Fruit fly (Drosophila melanogaster) Kc167 (cell line): Measurements from ENCODE around the gene CG13126.

Source experiments
- Myc ChIP-seq: fragments of >200 bp; optimal IDR thresholded peaks from 2 replicates; lab custom pipeline; 2017; ENCODE audit warnings: missing external identifiers
- Sin3A ChIP-seq: fragments of >200 bp; optimal IDR thresholded peaks from 2 replicates; lab custom pipeline; 2018; ENCODE audit warnings: missing external identifiers
- h ChIP-seq: fragments of >200 bp; optimal IDR thresholded peaks from 3 replicates; lab custom pipeline; 2018; ENCODE audit warnings: missing external identifiers
- insv ChIP-seq: fragments of >200 bp; optimal IDR thresholded peaks from 3 replicates; lab custom pipeline; 2018; ENCODE audit warnings: missing external identifiers
- psq ChIP-seq: fragments of >200 bp; optimal IDR thresholded peaks from 2 replicates; lab custom pipeline; 2017; ENCODE audit warnings: missing external identifiers
- ttk ChIP-seq: sonication (Bioruptor generic); optimal IDR thresholded peaks from 2 replicates; lab custom pipeline; 2017; ENCODE audit warnings: missing external identifiers

The CG13126 gene

DNA sequence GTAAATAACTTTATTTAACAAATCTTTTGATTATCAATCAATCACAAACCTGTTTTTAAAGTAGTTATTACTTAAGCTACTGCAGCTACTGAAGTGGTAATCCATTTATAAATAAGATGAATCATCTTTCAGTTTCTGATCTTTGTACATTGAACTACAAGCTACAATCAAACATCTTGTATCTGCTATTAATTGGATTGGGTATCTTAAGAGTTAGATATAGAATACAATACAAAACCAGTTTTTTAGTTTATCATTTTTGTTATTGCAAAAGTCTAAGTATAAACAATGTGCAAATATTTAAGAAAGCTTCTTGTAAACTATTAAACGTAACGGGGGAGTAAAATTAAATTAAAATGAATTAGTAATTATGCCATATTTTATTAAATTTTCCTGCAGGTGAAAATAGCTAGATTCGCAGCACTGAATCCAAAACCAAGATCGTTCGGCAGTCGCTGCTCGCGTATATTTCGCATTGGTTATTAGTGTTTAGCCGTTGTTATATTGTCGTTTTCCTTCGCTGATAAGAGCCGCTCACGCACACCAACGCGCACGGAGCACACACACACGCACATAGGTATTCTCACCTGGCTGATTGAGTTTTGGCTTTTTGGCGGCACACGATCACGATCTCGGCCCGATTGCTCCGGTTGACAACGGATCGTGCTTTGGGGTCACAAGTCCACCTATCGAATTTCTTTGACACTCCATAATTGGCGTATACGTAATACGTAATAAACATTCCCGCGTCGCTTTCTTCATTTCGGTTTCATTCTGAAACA is 6.1 kb downstream of the CG13126 start:
- TF ChIP-seq ttk (lab: Kevin White, UChicago): no peak
- TF ChIP-seq Myc (lab: Kevin White, UChicago): no peak
- no peak for TF ChIP-seq Sin3A (lab: Kevin White, UChicago)
- no peak for TF ChIP-seq h (lab: Kevin White, UChicago)
- no peak for TF ChIP-seq insv (lab: Kevin White, UChicago)
- TF ChIP-seq psq (lab: Kevin White, UChicago): no peak

DNA sequence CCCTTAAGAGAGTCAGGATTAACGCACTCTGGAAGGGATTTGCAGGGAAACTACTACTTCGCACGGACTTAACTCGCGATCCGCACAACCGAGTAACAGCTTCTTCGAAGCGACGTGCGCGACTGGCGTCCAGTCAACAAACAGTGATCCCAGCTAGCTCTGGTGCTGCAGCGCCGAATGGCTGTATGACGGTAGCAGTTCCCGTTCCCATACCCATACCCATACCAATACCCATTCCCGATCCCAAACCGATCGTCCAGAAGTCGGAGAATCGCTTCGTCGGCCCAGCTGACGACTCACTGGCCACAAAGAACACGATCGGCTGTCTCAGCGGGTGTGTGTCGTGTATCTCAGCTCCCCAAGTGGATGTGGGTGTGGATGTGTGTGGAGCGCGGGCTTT is 6.7 kb downstream of the CG13126 start, which contains the start of gene CG5853:
CG5853 (minus strand) TSS at position 384 of the 400 bp plus-strand sequence.
- TF ChIP-seq h (lab: Kevin White, UChicago): no peak
- TF ChIP-seq Sin3A (lab: Kevin White, UChicago): no peak
- no peak for TF ChIP-seq insv (lab: Kevin White, UChicago)
- TF ChIP-seq psq (lab: Kevin White, UChicago): no peak
- no peak for TF ChIP-seq Myc (lab: Kevin White, UChicago)
- no peak for TF ChIP-seq ttk (lab: Kevin White, UChicago)

dm6 chr2L:9946051-9946450 is 7.9 kb downstream of the CG13126 start:
- TF ChIP-seq Myc (lab: Kevin White, UChicago): no peak
- no peak for TF ChIP-seq ttk (lab: Kevin White, UChicago)
- TF ChIP-seq psq (lab: Kevin White, UChicago): no peak
- TF ChIP-seq Sin3A (lab: Kevin White, UChicago): no peak
- TF ChIP-seq insv (lab: Kevin White, UChicago): no peak
- no peak for TF ChIP-seq h (lab: Kevin White, UChicago)

DNA sequence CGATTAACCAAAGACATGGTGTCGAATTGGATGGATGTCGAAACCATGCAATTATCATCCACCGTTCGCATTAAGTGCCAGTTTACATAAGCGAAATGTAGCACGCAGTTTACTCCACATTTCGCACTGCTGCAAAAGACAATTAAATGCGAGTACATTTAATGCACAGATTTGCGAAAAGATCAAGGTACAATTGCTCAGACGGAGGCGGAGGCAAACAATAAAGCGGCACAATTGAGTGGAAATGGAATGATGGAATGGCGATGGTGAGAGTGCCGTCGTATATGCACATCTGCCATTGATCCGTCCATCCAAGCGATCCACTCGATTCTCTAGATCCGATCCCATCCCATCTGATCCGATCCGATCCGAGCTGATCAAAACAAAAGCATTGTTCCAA is 8.9 kb downstream of the CG13126 start:
- no peak for TF ChIP-seq Myc (lab: Kevin White, UChicago)
- no peak for TF ChIP-seq insv (lab: Kevin White, UChicago)
- no peak for TF ChIP-seq psq (lab: Kevin White, UChicago)
- no peak for TF ChIP-seq Sin3A (lab: Kevin White, UChicago)
- TF ChIP-seq h (lab: Kevin White, UChicago): no peak
- no peak for TF ChIP-seq ttk (lab: Kevin White, UChicago)

dm6 chr2L:9943521-9943920 is 10.5 kb downstream of the CG13126 start:
- no peak for TF ChIP-seq ttk (lab: Kevin White, UChicago)
- TF ChIP-seq Myc (lab: Kevin White, UChicago): no peak
- TF ChIP-seq Sin3A (lab: Kevin White, UChicago): no peak
- TF ChIP-seq psq (lab: Kevin White, UChicago): no peak
- no peak for TF ChIP-seq h (lab: Kevin White, UChicago)
- no peak for TF ChIP-seq insv (lab: Kevin White, UChicago)

DNA sequence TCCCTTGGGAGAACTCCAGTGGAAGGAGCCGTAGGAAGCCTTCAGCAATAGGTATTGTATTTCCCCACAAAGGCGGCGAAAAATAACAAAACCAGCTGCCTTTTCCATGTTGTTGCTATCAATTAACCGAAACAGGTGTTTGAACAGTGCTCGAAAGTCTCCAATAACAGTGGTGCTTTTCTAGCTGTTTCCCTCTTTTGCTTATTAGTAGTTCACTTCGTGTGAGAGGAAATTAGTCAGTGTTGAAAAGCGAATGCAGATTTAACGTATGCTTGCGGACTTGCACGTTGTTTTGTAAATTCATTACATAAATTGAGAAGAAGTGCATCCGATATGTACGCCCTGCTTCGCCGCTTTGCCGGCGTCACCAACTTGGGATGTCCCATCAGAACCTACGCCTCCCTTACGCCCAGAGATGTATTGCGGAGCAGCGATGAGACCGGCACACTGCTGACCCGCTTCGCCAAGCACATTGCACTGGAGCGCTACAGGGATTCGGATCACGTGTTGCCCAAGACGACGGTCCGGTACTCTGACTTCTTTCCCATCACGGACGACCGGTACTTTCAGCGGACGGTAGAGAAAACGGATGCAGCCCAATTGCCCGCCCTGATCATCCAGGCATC is 15.2 kb downstream of the CG13126 start, which contains the start of the genes Datp and CG4619:
Datp (minus strand) TSS at position 160 of the 626 bp plus-strand sequence.
CG4619 (plus strand) TSS at position 233 of the 626 bp plus-strand sequence.
- TF ChIP-seq Myc (lab: Kevin White, UChicago): no peak
- no peak for TF ChIP-seq Sin3A (lab: Kevin White, UChicago)
- no peak for TF ChIP-seq psq (lab: Kevin White, UChicago)
- no peak for TF ChIP-seq ttk (lab: Kevin White, UChicago)
- no peak for TF ChIP-seq insv (lab: Kevin White, UChicago)
- no peak for TF ChIP-seq h (lab: Kevin White, UChicago)

DNA sequence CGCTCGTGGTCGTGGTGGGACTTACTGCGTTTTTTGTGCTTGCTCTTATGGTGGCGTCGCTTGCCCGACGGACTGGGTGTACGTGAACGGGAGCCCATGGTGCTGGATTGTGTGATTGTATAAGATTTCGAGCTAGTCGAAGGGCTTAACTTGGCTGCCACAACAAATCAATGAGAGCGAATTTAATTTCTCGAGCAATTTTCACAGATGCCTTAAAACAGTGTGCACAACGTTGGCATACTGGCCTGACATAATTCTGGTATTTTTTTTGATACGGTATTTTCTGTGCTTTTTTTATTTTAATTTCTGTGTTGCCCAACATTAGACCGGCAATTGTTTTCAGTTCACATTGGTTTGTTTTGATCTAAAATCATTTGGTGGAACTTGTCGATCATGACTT is 16.1 kb downstream of the CG13126 start, which contains the start of gene Arglu1:
Arglu1 (minus strand) TSS at position 227 of the 400 bp plus-strand sequence.
- TF ChIP-seq Sin3A (lab: Kevin White, UChicago) (no peak), insv (lab: Kevin White, UChicago) (no peak), psq (lab: Kevin White, UChicago) (no peak), Myc (lab: Kevin White, UChicago) (no peak), ttk (lab: Kevin White, UChicago) (no peak), h (lab: Kevin White, UChicago) (no peak)

DNA sequence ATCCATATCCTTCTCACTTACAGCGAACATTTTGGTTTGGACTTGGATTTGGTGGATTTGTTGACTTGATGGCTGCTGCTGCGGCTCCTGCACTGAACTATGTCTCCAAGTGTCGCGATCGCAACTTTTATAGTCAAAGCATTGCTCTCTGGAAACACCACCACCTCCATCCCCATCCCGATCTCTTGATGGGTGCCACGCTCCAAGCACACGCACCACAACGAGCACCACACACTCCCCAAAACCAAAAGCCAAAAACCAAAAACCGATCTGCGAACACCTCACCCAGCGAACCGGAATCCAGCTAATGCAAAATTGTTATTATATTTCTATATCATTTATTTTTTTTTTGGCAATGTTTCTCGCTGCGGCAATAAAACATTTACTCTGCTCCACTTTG is 20.9 kb downstream of the CG13126 start, which contains the start of gene Cpr30F:
Cpr30F (minus strand) TSS at position 101 of the 400 bp plus-strand sequence.
- TF ChIP-seq Sin3A (lab: Kevin White, UChicago): no peak
- TF ChIP-seq Myc (lab: Kevin White, UChicago): no peak
- TF ChIP-seq h (lab: Kevin White, UChicago): no peak
- no peak for TF ChIP-seq insv (lab: Kevin White, UChicago)
- no peak for TF ChIP-seq psq (lab: Kevin White, UChicago)

DNA sequence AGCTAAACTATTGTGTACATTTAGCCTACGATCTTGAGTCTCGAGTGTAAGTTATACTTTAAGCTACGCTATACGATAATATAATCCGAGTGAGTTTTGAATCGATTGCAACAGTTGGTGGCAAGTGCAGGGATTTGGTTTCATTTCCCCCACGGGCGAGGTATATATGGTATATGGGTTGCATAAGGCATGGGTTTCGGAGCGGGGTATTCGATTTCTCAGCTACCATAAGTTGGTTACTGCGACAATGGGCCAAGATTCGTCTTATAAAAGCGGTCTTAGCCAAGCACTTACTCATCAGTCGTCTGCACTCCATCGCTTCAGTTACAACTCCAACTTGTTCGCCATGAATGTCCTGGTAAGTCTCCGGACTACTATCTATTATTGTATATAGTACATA is 23.7 kb downstream of the CG13126 start, which contains the start of gene CG42367:
CG42367 (plus strand) TSS at position 301 of the 400 bp plus-strand sequence.
- TF ChIP-seq Myc (lab: Kevin White, UChicago): no peak
- TF ChIP-seq psq (lab: Kevin White, UChicago): no peak
- TF ChIP-seq Sin3A (lab: Kevin White, UChicago): no peak
- TF ChIP-seq h (lab: Kevin White, UChicago): no peak
- TF ChIP-seq insv (lab: Kevin White, UChicago): no peak
- no peak for TF ChIP-seq ttk (lab: Kevin White, UChicago)

dm6 chr2L:9924765-9925164 is 29.2 kb downstream of the CG13126 start, which contains the start of the genes TbCMF46 and CG42366:
TSS of gene TbCMF46 (minus strand) at chr2L:9924865.
TSS of gene CG42366 (plus strand) at chr2L:9925161.
- no peak for TF ChIP-seq Sin3A (lab: Kevin White, UChicago)
- no peak for TF ChIP-seq insv (lab: Kevin White, UChicago)
- no peak for TF ChIP-seq h (lab: Kevin White, UChicago)
- TF ChIP-seq psq (lab: Kevin White, UChicago): no peak
- no peak for TF ChIP-seq ttk (lab: Kevin White, UChicago)
- TF ChIP-seq Myc (lab: Kevin White, UChicago): no peak
